Fruit fly (Drosophila melanogaster): ENCODE results near the gene CG18249.
A peak's percentile ranks its signal among the peaks of the same experiment; 100 is the strongest.

Gene CG18249

DNA sequence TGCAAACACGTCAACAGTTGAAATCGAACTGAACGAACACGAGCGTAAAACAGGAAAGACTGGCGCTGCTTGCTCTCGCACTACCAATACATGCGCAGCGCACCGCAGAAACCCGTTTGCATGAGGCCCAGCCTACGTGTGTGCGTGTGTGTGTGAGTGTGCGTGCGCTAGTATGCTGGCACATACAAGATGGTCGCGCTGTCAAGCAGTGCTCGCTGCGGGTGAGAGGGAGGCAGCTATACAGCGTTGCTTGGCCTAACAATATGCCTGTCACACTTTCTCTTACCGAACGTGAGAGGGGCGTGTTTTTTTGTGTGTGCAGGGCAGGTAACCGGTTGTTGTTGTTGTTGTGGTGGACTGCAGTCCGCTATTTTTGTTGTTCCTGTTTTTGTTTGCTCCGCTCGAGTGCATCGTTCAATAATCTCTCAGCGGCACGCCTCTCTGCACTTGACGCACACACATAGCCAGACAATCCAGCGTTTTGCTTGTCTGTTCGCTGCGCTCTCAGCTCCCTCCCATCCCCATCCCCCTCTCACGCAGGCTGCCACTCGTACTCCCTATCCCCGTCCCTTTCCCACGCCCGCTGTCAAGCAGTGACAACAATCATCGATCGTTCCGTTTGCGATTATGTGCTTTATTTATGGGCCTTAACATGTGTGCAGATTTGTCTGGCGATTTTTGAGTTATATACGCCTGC, 38.4 kb upstream of the CG18249 start, which contains the start of gene grn (continued):
- TF ChIP-seq CG42726 (GFP tag; IDR thresholded peaks at IDR 0.05; ENCODE audit: partially characterized antibody) (peak; percentile 58), D (optimal IDR thresholded peaks at IDR 0.05) (peak; percentile 95), D (GFP tag; optimal IDR thresholded peaks at IDR 0.05) (no peak), en (GFP tag; optimal IDR thresholded peaks at IDR 0.05) (no peak), slp2 (GFP tag; optimal IDR thresholded peaks at IDR 0.05) (no peak), lola (GFP tag; optimal IDR thresholded peaks at IDR 0.05) (peak in 1 of 3 experiments; percentile 15), Ravus (GFP tag; IDR thresholded peaks at IDR 0.05) (no peak), CG9437 (GFP tag; optimal IDR thresholded peaks at IDR 0.05) (no peak), vnd (GFP tag; IDR thresholded peaks at IDR 0.05; ENCODE audit: partially characterized antibody) (0 out of 3 replicates have a peak, but pooled peaks have one; percentile 17), B-H1 (GFP tag; IDR thresholded peaks at IDR 0.05) (no peak), CG32767 (GFP tag; IDR thresholded peaks at IDR 0.05) (peak; percentile 73), Sin3A (optimal IDR thresholded peaks at IDR 0.05) (no peak), CG15514 (GFP tag; optimal IDR thresholded peaks at IDR 0.05) (no peak), CG12769 (tag; optimal IDR thresholded peaks at IDR 0.05) (peak; percentile 49), fd102C (GFP tag; optimal IDR thresholded peaks at IDR 0.05) (no peak), pnt (GFP tag; optimal IDR thresholded peaks at IDR 0.05) (no peak), NC2α (GFP tag; optimal IDR thresholded peaks at IDR 0.05) (no peak), p53 (GFP tag; optimal IDR thresholded peaks at IDR 0.05) (peak; percentile 67), CG17385 (GFP tag; optimal IDR thresholded peaks at IDR 0.05) (no peak), CoRest (tag; optimal IDR thresholded peaks at IDR 0.05) (peak; percentile 90), CG17568 (GFP tag; optimal IDR thresholded peaks at IDR 0.05) (no peak), CG12071 (GFP tag; optimal IDR thresholded peaks at IDR 0.05) (peak; percentile 33), CG12219 (GFP tag; optimal IDR thresholded peaks at IDR 0.05) (peak; percentile 11), CG11456 (GFP tag; IDR thresholded peaks at IDR 0.05) (0 out of 3 replicates have a peak, but pooled peaks have one; percentile 54), fru (optimal IDR thresholded peaks at IDR 0.05) (no peak), CG6791 (GFP tag; IDR thresholded peaks at IDR 0.05; ENCODE audit: partially characterized antibody) (peak; percentile 58; the same call in 2 of the 3 replicates), CG6765 (GFP tag; optimal IDR thresholded peaks at IDR 0.05) (no peak), Chrac-16 (GFP tag; optimal IDR thresholded peaks at IDR 0.05) (no peak), CG3838 (GFP tag; optimal IDR thresholded peaks at IDR 0.05) (no peak), ATbp (GFP tag; optimal IDR thresholded peaks at IDR 0.05) (no peak), CG10209 (GFP tag; optimal IDR thresholded peaks at IDR 0.05) (no peak), aop (GFP tag; IDR thresholded peaks at IDR 0.05) (peak; percentile 3; the same call in 1 of the 2 replicates), CG10366 (GFP tag; IDR thresholded peaks at IDR 0.05) (no peak), chn (GFP tag; optimal IDR thresholded peaks at IDR 0.05) (peak; percentile 44), cg (GFP tag; optimal IDR thresholded peaks at IDR 0.05) (peak; percentile 100), CG12744 (GFP tag; optimal IDR thresholded peaks at IDR 0.05) (no peak), row (GFP tag; IDR thresholded peaks at IDR 0.05) (0 out of 3 replicates have a peak, but pooled peaks have one; percentile 14), Hand (GFP tag; optimal IDR thresholded peaks at IDR 0.05) (no peak), CG2875 (GFP tag; optimal IDR thresholded peaks at IDR 0.05) (no peak), CG10654 (GFP tag; optimal IDR thresholded peaks at IDR 0.05) (no peak), hbn (GFP tag; IDR thresholded peaks at IDR 0.05; ENCODE audit: partially characterized antibody) (no peak), H2.0 (GFP tag; IDR thresholded peaks at IDR 0.05) (no peak), Fer3 (tag; optimal IDR thresholded peaks at IDR 0.05) (no peak), eve (GFP tag; optimal IDR thresholded peaks at IDR 0.05) (no peak), CG43689 (GFP tag; IDR thresholded peaks at IDR 0.05) (no peak), stc (GFP tag; IDR thresholded peaks at IDR 0.05) (0 out of 2 replicates have a peak, but pooled peaks have one; percentile 32), CG9932 (GFP tag; IDR thresholded peaks at IDR 0.05) (no peak), grn (GFP tag; optimal IDR thresholded peaks at IDR 0.05) (peak; percentile 98), sug (tag; optimal IDR thresholded peaks at IDR 0.05) (peak; percentile 57), B-H2 (GFP tag; optimal IDR thresholded peaks at IDR 0.05) (peak; percentile 16)
